Fruit fly (Drosophila melanogaster) Kc167 (cell line): ENCODE measurements around the gene jvl.

Source experiments
- Myc ChIP-seq: fragments of >200 bp; optimal IDR thresholded peaks from 2 replicates; lab custom pipeline; 2017; ENCODE audit warnings: missing external identifiers
- Sin3A ChIP-seq: fragments of >200 bp; optimal IDR thresholded peaks from 2 replicates; lab custom pipeline; 2018; ENCODE audit warnings: missing external identifiers
- h ChIP-seq: fragments of >200 bp; optimal IDR thresholded peaks from 3 replicates; lab custom pipeline; 2018; ENCODE audit warnings: missing external identifiers
- insv ChIP-seq: fragments of >200 bp; optimal IDR thresholded peaks from 3 replicates; lab custom pipeline; 2018; ENCODE audit warnings: missing external identifiers
- psq ChIP-seq: fragments of >200 bp; optimal IDR thresholded peaks from 2 replicates; lab custom pipeline; 2017; ENCODE audit warnings: missing external identifiers
- ttk ChIP-seq: sonication (Bioruptor generic); optimal IDR thresholded peaks from 2 replicates; lab custom pipeline; 2017; ENCODE audit warnings: missing external identifiers

Gene jvl

DNA sequence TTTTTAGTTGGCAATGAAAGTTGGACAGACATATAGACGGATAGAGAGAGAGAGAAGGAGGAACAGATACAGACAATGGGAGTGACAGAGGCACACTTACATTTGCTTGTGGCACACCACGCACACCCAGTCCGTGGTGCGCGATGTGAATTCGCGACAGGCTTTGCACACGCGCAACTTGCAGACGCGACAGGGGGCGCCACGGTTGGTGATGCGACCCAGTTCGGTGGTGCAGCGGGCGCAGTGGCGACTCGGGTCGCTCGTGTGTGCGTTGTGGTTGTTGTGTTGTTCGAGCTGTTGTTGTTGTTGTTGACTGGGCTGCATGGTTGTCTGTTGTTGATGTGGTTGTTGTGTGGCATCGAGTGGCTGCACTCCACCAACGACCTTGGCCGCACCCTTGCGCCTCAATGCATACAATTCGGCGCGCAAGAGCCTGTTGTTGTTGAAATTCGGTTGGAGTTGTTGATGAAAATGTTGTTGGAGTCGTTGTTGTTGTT, 88.9 kb downstream of the jvl start:
- TF ChIP-seq ttk (lab: Kevin White, UChicago) (no peak), Myc (lab: Kevin White, UChicago) (no peak), Sin3A (lab: Kevin White, UChicago) (no peak), h (lab: Kevin White, UChicago) (no peak), insv (lab: Kevin White, UChicago) (no peak)

DNA sequence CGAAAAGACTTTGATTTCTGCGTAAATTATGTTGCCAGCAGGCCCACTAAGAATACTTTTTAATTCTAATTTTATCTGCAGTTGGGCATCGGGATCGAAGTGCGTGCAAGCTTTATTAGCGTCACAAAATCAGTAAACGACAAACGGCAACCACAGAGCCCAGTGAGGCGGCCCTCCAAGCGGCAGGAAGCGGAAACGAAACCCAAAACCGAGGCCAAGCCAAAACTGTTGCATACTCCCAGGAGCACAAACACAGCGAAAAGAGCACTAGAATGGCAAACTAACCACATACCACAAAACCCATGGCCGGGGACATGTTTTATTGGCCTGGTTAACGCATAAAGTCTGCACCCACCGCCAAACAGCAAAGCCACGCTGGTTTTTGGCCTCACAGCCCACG, 90.9 kb downstream of the jvl start:
- TF ChIP-seq Sin3A (lab: Kevin White, UChicago) (no peak), insv (lab: Kevin White, UChicago) (no peak), psq (lab: Kevin White, UChicago) (no peak), Myc (lab: Kevin White, UChicago) (no peak), ttk (lab: Kevin White, UChicago) (no peak), h (lab: Kevin White, UChicago) (no peak)

DNA sequence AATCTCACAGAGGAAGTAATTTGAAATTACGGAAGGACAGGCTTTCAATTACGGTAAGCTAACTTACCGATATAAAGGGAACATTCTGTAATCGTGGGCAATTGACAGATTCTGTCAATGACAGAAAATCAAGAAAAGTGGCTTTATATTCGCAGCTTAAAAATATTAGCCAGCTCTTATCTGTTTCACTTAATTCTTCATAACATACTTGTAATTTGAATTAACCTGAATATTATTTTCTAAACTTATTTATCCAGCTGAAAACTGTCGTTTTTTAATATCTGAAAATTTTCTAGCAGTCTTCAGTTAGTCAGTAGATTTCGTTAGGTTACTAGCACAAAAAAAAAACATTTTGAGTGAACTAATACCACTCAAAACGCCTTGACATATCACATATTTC, 103.4 kb downstream of the jvl start, which contains the start of gene CG3610:
Gene CG3610, plus strand, starts transcription at position 301 of the 400 bp plus-strand sequence.
- TF ChIP-seq insv (lab: Kevin White, UChicago), result no peak
- no peak for TF ChIP-seq h (lab: Kevin White, UChicago)
- TF ChIP-seq psq (lab: Kevin White, UChicago), result no peak
- no peak for TF ChIP-seq Sin3A (lab: Kevin White, UChicago)
- TF ChIP-seq Myc (lab: Kevin White, UChicago), result no peak
- TF ChIP-seq ttk (lab: Kevin White, UChicago), result no peak
